Worm (Caenorhabditis elegans) whole organism, L4 larva: Measurements from ENCODE around the gene F55C10.4.

ENCODE experiments used
- ama-1 ChIP-seq: fragments of 150-350 bp; optimal IDR thresholded peaks from 2 replicates; lab custom pipeline; 2014; ENCODE audit warnings: inconsistent platforms, mixed read lengths
- daf-12 ChIP-seq: fragments of 150-350 bp; optimal IDR thresholded peaks from 2 replicates; lab custom pipeline; 2014; ENCODE audit warnings: missing biosample characterization, missing genetic modification reagents, missing genetic modification characterization
- egl-27 ChIP-seq: sonication (generic microtip); optimal IDR thresholded peaks from 3 replicates; lab custom pipeline; 2017; ENCODE audit warnings: missing biosample characterization, missing genetic modification reagents, missing genetic modification characterization
- lin-15B ChIP-seq: fragments of 150-350 bp; sonication (generic microtip); optimal IDR thresholded peaks from 3 replicates; lab custom pipeline; 2014; ENCODE audit warnings: missing biosample characterization, missing genetic modification characterization
- lin-38 ChIP-seq: fragments of 200-800 bp; sonication (Bioruptor generic); IDR thresholded peaks from 2 replicates; pipeline ENCODE4 v1.3.6; 2022; ENCODE audit warnings: missing genetic modification reagents, missing genetic modification characterization, missing compliant biosample characterization
- lin-39 ChIP-seq: fragments of 150-350 bp; optimal IDR thresholded peaks from 2 replicates; lab custom pipeline; 2014; ENCODE audit warnings: missing biosample characterization, missing genetic modification reagents, missing genetic modification characterization
- madf-9 ChIP-seq: fragments of 200-800 bp; sonication (Bioruptor generic); conservative IDR thresholded peaks from 2 replicates; pipeline ENCODE4 v1.3.6; 2022; ENCODE audit warnings: missing genetic modification reagents, missing genetic modification characterization, missing compliant biosample characterization
- nhr-102 ChIP-seq: sonication (generic microtip); optimal IDR thresholded peaks from 2 replicates; lab custom pipeline; 2016; ENCODE audit warnings: mild to moderate bottlenecking, missing genetic modification characterization, moderate library complexity, missing compliant biosample characterization
- pha-4 ChIP-seq, 2 experiments: fragments of 150-350 bp in 1 of 2; fragments of 200-800 bp in 1 of 2; sonication (Bioruptor generic) in 1 of 2; IDR thresholded peaks in 1 of 2; optimal IDR thresholded peaks in 1 of 2; 2 replicates each; pipeline versions ENCODE4 v1.3.6 to Lab custom; 2014 to 2022; ENCODE audit warnings: missing genetic modification characterization in 2 of 2, missing genetic modification reagents in 2 of 2, missing biosample characterization in 1 of 2, missing compliant biosample characterization in 1 of 2
- rbr-2 ChIP-seq: sonication (generic microtip); optimal IDR thresholded peaks from 2 replicates; lab custom pipeline; 2016; ENCODE audit warnings: missing genotype, missing genetic modification characterization, missing compliant biosample characterization
- zip-2 ChIP-seq: fragments of 150-350 bp; optimal IDR thresholded peaks from 2 replicates; lab custom pipeline; 2014; ENCODE audit warnings: missing biosample characterization, missing genetic modification characterization

- no peak for TF ChIP-seq zip-2
- no peak for TF ChIP-seq pha-4 (GFP tag; IDR thresholded peaks at IDR 0.05; lab: Robert Waterston, UW)
- TF ChIP-seq pha-4 (tag; optimal IDR thresholded peaks at IDR 0.05; lab: Kevin White, UChicago), result no peak
- no peak for TF ChIP-seq lin-15B (tag; lab: Kevin White, UChicago)
- no peak for TF ChIP-seq rbr-2
- no peak for TF ChIP-seq egl-27
- no peak for TF ChIP-seq ama-1 (lab: Kevin White, UChicago)
- no peak for TF ChIP-seq madf-9 (GFP tag; lab: Robert Waterston, UW)
- TF ChIP-seq lin-38 (GFP tag; lab: Robert Waterston, UW), result no peak
- no peak for TF ChIP-seq daf-12 (tag; lab: Kevin White, UChicago)
- no peak for TF ChIP-seq nhr-102 (tag; lab: Kevin White, UChicago)
- no peak for TF ChIP-seq lin-39 (tag; lab: Kevin White, UChicago)
Measured at ce11 chrV:11390394-11390793, 3.9 kb downstream of the F55C10.4 start, which contains the start of the genes K03B8.11 and K03B8.14.
